Worm (Caenorhabditis elegans): ENCODE data around the gene srt-49.

The srt-49 gene

DNA sequence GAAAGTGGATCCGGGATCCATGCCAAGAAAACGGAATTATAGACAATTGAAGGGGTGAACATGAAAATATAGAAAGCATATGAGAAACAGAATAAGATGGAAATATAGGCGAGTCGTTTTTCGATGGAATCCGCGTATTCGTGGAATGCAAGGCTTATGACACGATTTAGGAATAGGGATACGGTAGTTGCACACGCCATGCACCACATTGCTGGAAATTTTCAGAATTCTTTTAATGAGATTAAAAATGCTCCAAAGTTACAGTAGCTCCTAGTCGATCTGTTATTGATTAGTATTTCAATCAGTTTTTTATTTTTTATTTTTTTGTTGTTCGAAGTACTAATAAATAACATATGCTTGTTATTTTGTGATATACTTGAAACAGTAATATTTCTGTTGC lies 47.1 kb downstream of the srt-49 start:
- TF ChIP-seq cnd-1 (tag; optimal IDR thresholded peaks at IDR 0.05): no peak
- TF ChIP-seq lsy-2 (tag; optimal IDR thresholded peaks at IDR 0.05): no peak
- TF ChIP-seq flh-1 (GFP tag; optimal IDR thresholded peaks at IDR 0.05): no peak
- no peak for TF ChIP-seq ztf-11 (tag; optimal IDR thresholded peaks at IDR 0.05)
- TF ChIP-seq mls-2 (tag; optimal IDR thresholded peaks at IDR 0.05): no peak
- no peak for TF ChIP-seq ces-1 (GFP tag; optimal IDR thresholded peaks at IDR 0.05)
- TF ChIP-seq unc-39 (tag; optimal IDR thresholded peaks at IDR 0.05): no peak
- TF ChIP-seq nhr-12 (tag; optimal IDR thresholded peaks at IDR 0.05): no peak
- TF ChIP-seq nhr-28 (tag; optimal IDR thresholded peaks at IDR 0.05): no peak
- no peak for TF ChIP-seq hlh-1 (tag; optimal IDR thresholded peaks at IDR 0.05)
- TF ChIP-seq blmp-1 (tag; optimal IDR thresholded peaks at IDR 0.05): no peak
- no peak for TF ChIP-seq mep-1 (tag; optimal IDR thresholded peaks at IDR 0.05)
- no peak for TF ChIP-seq elt-3 (tag; optimal IDR thresholded peaks at IDR 0.05)
- no peak for TF ChIP-seq snpc-4 (tag; optimal IDR thresholded peaks at IDR 0.05)

DNA sequence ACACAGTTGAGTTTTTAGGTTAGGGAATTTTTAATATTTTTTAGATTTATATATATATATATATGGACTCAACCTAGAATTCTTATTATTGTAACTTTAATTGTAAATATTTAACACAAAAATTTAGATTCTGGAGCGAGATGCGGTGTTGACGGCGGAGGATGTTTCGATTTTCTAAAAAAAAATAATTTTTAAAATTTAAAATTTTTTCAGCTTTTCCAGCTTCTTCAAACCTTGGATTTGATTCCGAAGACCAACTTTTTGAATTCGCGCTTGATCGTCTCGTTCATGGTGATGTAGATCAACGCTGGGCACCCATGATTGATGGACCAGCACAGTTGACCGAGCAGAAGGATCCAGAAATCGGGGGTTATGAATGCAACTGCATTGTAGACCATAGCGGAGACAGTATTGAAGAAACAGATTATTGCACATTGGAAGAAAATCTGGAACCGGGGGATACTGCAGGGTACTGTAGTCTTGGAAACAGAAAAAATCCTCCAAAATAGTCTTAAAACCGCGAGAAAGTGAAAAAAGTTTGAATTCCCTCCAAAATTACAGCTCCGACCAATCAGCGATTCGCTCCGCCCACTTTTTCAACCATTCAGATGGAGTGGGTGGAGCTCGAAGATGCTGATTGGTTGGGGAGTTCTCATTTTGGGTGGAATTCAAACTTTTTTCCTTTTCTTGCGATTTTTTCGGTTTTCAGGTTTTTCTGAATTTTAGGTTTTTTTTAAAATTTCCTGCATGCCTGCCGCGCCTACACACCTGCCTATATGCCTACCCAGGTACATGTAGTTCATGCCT lies 48.7 kb downstream of the srt-49 start:
- TF ChIP-seq ztf-11 (tag; optimal IDR thresholded peaks at IDR 0.05) (no peak), tbx-8 (GFP tag; optimal IDR thresholded peaks at IDR 0.05) (peak; percentile 13), lin-13 (tag; optimal IDR thresholded peaks at IDR 0.05) (no peak)

DNA sequence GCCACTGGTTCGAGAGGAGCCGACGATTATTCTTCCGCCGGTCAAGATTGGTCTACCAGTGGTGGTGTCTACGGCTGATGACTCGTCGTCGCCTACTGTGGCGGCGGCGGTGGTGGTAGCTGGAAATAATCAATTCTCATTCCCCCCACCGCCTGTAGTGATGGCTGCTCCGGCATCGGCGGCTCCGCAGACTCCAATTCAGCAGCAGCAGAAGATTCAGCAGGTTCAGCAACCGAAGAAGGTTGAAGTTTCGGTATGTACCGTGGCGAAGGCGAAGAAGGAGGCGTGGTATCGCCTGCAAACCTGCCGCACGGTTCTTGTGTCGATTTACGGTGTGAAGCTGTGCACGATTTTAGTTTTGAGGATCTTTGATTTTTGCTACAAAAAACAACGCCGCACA lies 52.0 kb downstream of the srt-49 start:
- no peak for TF ChIP-seq nhr-12 (tag; optimal IDR thresholded peaks at IDR 0.05)
- TF ChIP-seq mls-2 (tag; optimal IDR thresholded peaks at IDR 0.05): no peak
- TF ChIP-seq ceh-43 (GFP tag; optimal IDR thresholded peaks at IDR 0.05): no peak
- TF ChIP-seq M03D4.4 (tag; optimal IDR thresholded peaks at IDR 0.05): no peak
- no peak for TF ChIP-seq lin-13 (tag; optimal IDR thresholded peaks at IDR 0.05)
- TF ChIP-seq nhr-76 (tag; optimal IDR thresholded peaks at IDR 0.05): no peak
- TF ChIP-seq mep-1 (tag; optimal IDR thresholded peaks at IDR 0.05): no peak
- no peak for TF ChIP-seq elt-3 (tag; optimal IDR thresholded peaks at IDR 0.05)
- TF ChIP-seq lsy-2 (tag; optimal IDR thresholded peaks at IDR 0.05): no peak
- no peak for TF ChIP-seq drap-1 (GFP tag; optimal IDR thresholded peaks at IDR 0.05)
- no peak for TF ChIP-seq ceh-39 (tag; optimal IDR thresholded peaks at IDR 0.05)
- TF ChIP-seq nhr-28 (tag; optimal IDR thresholded peaks at IDR 0.05): no peak
- no peak for TF ChIP-seq mab-5 (tag; optimal IDR thresholded peaks at IDR 0.05)
- no peak for TF ChIP-seq lin-32 (GFP tag; optimal IDR thresholded peaks at IDR 0.05)
- TF ChIP-seq sptf-1 (tag; optimal IDR thresholded peaks at IDR 0.05): no peak
- no peak for TF ChIP-seq unc-62 (GFP tag; optimal IDR thresholded peaks at IDR 0.05)
- TF ChIP-seq unc-120 (tag; optimal IDR thresholded peaks at IDR 0.05; ENCODE audit: poor library complexity, severe bottlenecking): no peak
- no peak for TF ChIP-seq pha-4 (tag; optimal IDR thresholded peaks at IDR 0.05)
